Fruit fly (Drosophila melanogaster): Measurements from ENCODE around the gene jp.

DNA sequence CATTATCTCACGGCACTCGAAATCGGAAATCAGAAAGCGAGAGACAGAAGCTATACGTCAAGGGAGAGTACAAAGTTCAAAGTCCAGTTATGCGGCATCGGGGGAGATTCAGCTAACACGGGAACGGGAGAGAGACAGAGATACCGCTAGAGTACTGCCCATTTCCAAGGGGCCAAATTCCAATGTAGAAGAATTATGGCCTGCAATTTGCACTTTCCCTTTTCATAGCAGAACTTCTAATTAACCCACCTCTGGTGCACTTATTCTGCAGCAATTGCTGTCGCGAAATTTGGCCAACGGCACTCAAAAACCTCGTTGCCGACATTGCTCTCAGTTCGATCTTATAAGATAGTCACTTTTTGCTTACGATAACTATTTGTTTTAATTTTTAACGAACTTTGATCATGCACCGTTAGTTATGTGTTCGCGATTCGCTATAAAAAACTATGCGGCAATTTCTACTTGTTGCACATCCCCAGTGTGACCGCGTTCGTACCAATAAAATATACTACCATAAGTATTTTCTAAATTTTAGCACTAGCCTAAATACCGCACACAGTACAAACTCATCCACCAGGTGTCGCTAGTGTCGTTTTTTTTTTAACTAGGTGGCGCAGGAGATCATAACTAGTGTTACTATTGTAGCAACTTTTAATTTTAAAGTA lies 9.9 kb upstream of the jp start, which contains the start of gene Mtpalpha:
- peak; percentile 75 for TF ChIP-seq CG32006 (GFP tag; optimal IDR thresholded peaks at IDR 0.05)
- TF ChIP-seq Sox15 (GFP tag; optimal IDR thresholded peaks at IDR 0.05) = no peak
- TF ChIP-seq CG1621 (tag; optimal IDR thresholded peaks at IDR 0.05) = peak; percentile 93
- TF ChIP-seq cyc (GFP tag; optimal IDR thresholded peaks at IDR 0.05) = peak; percentile 48
- peak; percentile 99 for TF ChIP-seq CG16779 (tag; optimal IDR thresholded peaks at IDR 0.05)
- TF ChIP-seq Gug (GFP tag; IDR thresholded peaks at IDR 0.05) = peak; percentile 66
- no peak for TF ChIP-seq vri (GFP tag; optimal IDR thresholded peaks at IDR 0.05)

Data from whole organism, prepupa.